ENCODE assay signal across 2 fruit fly cellular contexts in genomic region chr3L:6853000-6853717, dm6.
A peak's percentile ranks its signal among the peaks of the same experiment; 100 is the strongest.
TF ChIP-seq lines count a peak whose summit lies in the region.

No protein-coding gene starts in this region.

TF ChIP-seq in whole organism, embryonic, 481 proteins besides CTCF, POLR2A, EP300 and RAD21 (continued from another document and continues in another):
- peak; percentile 19 for TF ChIP-seq CG2875 (GFP tag; optimal IDR thresholded peaks at IDR 0.05; lab: Kevin White, UChicago)
- TF ChIP-seq Chrac-16 (GFP tag; optimal IDR thresholded peaks at IDR 0.05; lab: Kevin White, UChicago), result peak; percentile 13
- no peak for TF ChIP-seq CG16813 (GFP tag; IDR thresholded peaks at IDR 0.05; lab: Robert Waterston, UW; ENCODE audit: partially characterized antibody)
- peak; percentile 57 for TF ChIP-seq CG13775 (GFP tag; optimal IDR thresholded peaks at IDR 0.05; lab: Kevin White, UChicago)
- no peak for TF ChIP-seq CG6654 (GFP tag; optimal IDR thresholded peaks at IDR 0.05; lab: Kevin White, UChicago)
- peak; percentile 67 for TF ChIP-seq BtbVII (GFP tag; optimal IDR thresholded peaks at IDR 0.05; lab: Kevin White, UChicago)
- TF ChIP-seq CG17568 (GFP tag; optimal IDR thresholded peaks at IDR 0.05; lab: Kevin White, UChicago), result peak; percentile 30
- peak; percentile 75 for TF ChIP-seq ewg (GFP tag; optimal IDR thresholded peaks at IDR 0.05; lab: Kevin White, UChicago)
- TF ChIP-seq CG17912 (GFP tag; optimal IDR thresholded peaks at IDR 0.05; lab: Kevin White, UChicago), result no peak
- peak; percentile 42 for TF ChIP-seq CG5180 (GFP tag; optimal IDR thresholded peaks at IDR 0.05; lab: Kevin White, UChicago)
- peak; percentile 89 for TF ChIP-seq CG18262 (tag; optimal IDR thresholded peaks at IDR 0.05; lab: Kevin White, UChicago)
- TF ChIP-seq CG12155 (GFP tag; optimal IDR thresholded peaks at IDR 0.05; lab: Kevin White, UChicago), result peak; percentile 26
- no peak for TF ChIP-seq B-H2 (GFP tag; optimal IDR thresholded peaks at IDR 0.05; lab: Kevin White, UChicago)
- TF ChIP-seq CG6683 (GFP tag; optimal IDR thresholded peaks at IDR 0.05; lab: Kevin White, UChicago), result peak; percentile 42
- peak; percentile 89 for TF ChIP-seq CG11504 (tag; optimal IDR thresholded peaks at IDR 0.05; lab: Kevin White, UChicago)
- TF ChIP-seq HLHmδ (GFP tag; optimal IDR thresholded peaks at IDR 0.05; lab: Kevin White, UChicago), result no peak
- peak; percentile 29 to 79 for TF ChIP-seq bsh (GFP tag; optimal IDR thresholded peaks at IDR 0.05; lab: Kevin White, UChicago)
- no peak for TF ChIP-seq Bgb (GFP tag; IDR thresholded peaks at IDR 0.05; lab: Robert Waterston, UW; ENCODE audit: partially characterized antibody)
- TF ChIP-seq Sin3A (optimal IDR thresholded peaks at IDR 0.05; lab: Kevin White, UChicago), result no peak
- peak; percentile 23; the same call in 1 of the 2 replicates for TF ChIP-seq CG9215 (GFP tag; IDR thresholded peaks at IDR 0.05; lab: Robert Waterston, UW)
- peak; percentile 39 for TF ChIP-seq CG6254 (GFP tag; optimal IDR thresholded peaks at IDR 0.05; lab: Kevin White, UChicago)
- no peak for TF ChIP-seq kay (GFP tag; optimal IDR thresholded peaks at IDR 0.05; lab: Kevin White, UChicago)
- TF ChIP-seq CrebB (tag; optimal IDR thresholded peaks at IDR 0.05; lab: Kevin White, UChicago), result peak; percentile 53
- TF ChIP-seq Hmr (GFP tag; optimal IDR thresholded peaks at IDR 0.05; lab: Kevin White, UChicago), result peak; percentile 29
- TF ChIP-seq CG9727 (GFP tag; optimal IDR thresholded peaks at IDR 0.05; lab: Kevin White, UChicago), result peak; percentile 75
- TF ChIP-seq CG14050 (GFP tag; IDR thresholded peaks at IDR 0.05; lab: Robert Waterston, UW), result peak; percentile 39; the same call in 1 of the 3 replicates
- no peak for TF ChIP-seq CG9932 (GFP tag; IDR thresholded peaks at IDR 0.05; lab: Robert Waterston, UW)
- TF ChIP-seq CG32532 (GFP tag; IDR thresholded peaks at IDR 0.05; lab: Robert Waterston, UW), result peak; percentile 68
- no peak for TF ChIP-seq CG16779 (GFP tag; IDR thresholded peaks at IDR 0.05; lab: Robert Waterston, UW)
- no peak for TF ChIP-seq CG2199 (GFP tag; IDR thresholded peaks at IDR 0.05; lab: Robert Waterston, UW)
- no peak for TF ChIP-seq CG6765 (GFP tag; optimal IDR thresholded peaks at IDR 0.05; lab: Kevin White, UChicago)
- peak; percentile 49 for TF ChIP-seq CG1602 (GFP tag; optimal IDR thresholded peaks at IDR 0.05; lab: Kevin White, UChicago)
- no peak for TF ChIP-seq H15 (GFP tag; IDR thresholded peaks at IDR 0.05; lab: Robert Waterston, UW)
- peak; percentile 48 for TF ChIP-seq D19B (GFP tag; optimal IDR thresholded peaks at IDR 0.05; lab: Kevin White, UChicago)
- no peak for TF ChIP-seq h (optimal IDR thresholded peaks at IDR 0.05; lab: Kevin White, UChicago)
- 0 out of 4 replicates have a peak, but pooled peaks have one; percentile 20 for TF ChIP-seq chinmo (GFP tag; IDR thresholded peaks at IDR 0.05; lab: Robert Waterston, UW; ENCODE audit: partially characterized antibody)
- peak; percentile 76 for TF ChIP-seq CG15601 (tag; optimal IDR thresholded peaks at IDR 0.05; lab: Kevin White, UChicago)
- TF ChIP-seq CG11723 (GFP tag; optimal IDR thresholded peaks at IDR 0.05; lab: Kevin White, UChicago), result peak; percentile 37
- no peak for TF ChIP-seq CG12769 (tag; optimal IDR thresholded peaks at IDR 0.05; lab: Kevin White, UChicago)
- TF ChIP-seq Bteb2 (GFP tag; optimal IDR thresholded peaks at IDR 0.05; lab: Kevin White, UChicago), result no peak
- TF ChIP-seq fd96Cb (tag; optimal IDR thresholded peaks at IDR 0.05; lab: Kevin White, UChicago), result peak; percentile 82
- no peak for TF ChIP-seq pita (GFP tag; optimal IDR thresholded peaks at IDR 0.05; lab: Kevin White, UChicago)
- TF ChIP-seq CG13424 (tag; optimal IDR thresholded peaks at IDR 0.05; lab: Kevin White, UChicago), result peak; percentile 89
- TF ChIP-seq klu (GFP tag; IDR thresholded peaks at IDR 0.05; lab: Robert Waterston, UW), result no peak; the same call in 1 of the 2 replicates
- TF ChIP-seq vnd (GFP tag; IDR thresholded peaks at IDR 0.05; lab: Robert Waterston, UW; ENCODE audit: partially characterized antibody), result no peak
- TF ChIP-seq Scr (GFP tag; IDR thresholded peaks at IDR 0.05; lab: Robert Waterston, UW; ENCODE audit: partially characterized antibody), result no peak
- TF ChIP-seq pan (optimal IDR thresholded peaks at IDR 0.05; lab: Kevin White, UChicago), result no peak
- TF ChIP-seq pan (GFP tag; optimal IDR thresholded peaks at IDR 0.05 in 1 of 2, IDR thresholded peaks at IDR 0.05 in 1 of 2), result peak in 1 of 2 experiments; percentile 77
- 0 out of 2 replicates have a peak, but pooled peaks have one; percentile 37 for TF ChIP-seq Atf6 (GFP tag; IDR thresholded peaks at IDR 0.05; lab: Robert Waterston, UW)
- peak; percentile 57 for TF ChIP-seq CG13123 (GFP tag; optimal IDR thresholded peaks at IDR 0.05; lab: Kevin White, UChicago)
- TF ChIP-seq Neu2 (GFP tag; optimal IDR thresholded peaks at IDR 0.05; lab: Kevin White, UChicago; ENCODE audit: borderline replicate concordance), result no peak
- TF ChIP-seq CG10366 (GFP tag; IDR thresholded peaks at IDR 0.05; lab: Robert Waterston, UW), result peak; percentile 66
- no peak for TF ChIP-seq shn (GFP tag; optimal IDR thresholded peaks at IDR 0.05; lab: Kevin White, UChicago)
- peak; percentile 79 for TF ChIP-seq CG6689 (GFP tag; IDR thresholded peaks at IDR 0.05; lab: Robert Waterston, UW)
- TF ChIP-seq CG43689 (GFP tag; IDR thresholded peaks at IDR 0.05; lab: Robert Waterston, UW), result 0 out of 2 replicates have a peak, but pooled peaks have one; percentile 42
- no peak for TF ChIP-seq BEAF-32 (GFP tag; optimal IDR thresholded peaks at IDR 0.05; lab: Kevin White, UChicago)
- peak; percentile 24 for TF ChIP-seq Deaf1 (tag; optimal IDR thresholded peaks at IDR 0.05; lab: Kevin White, UChicago)
- TF ChIP-seq gsb-n (tag; optimal IDR thresholded peaks at IDR 0.05; lab: Kevin White, UChicago), result peak; percentile 43
- peak; percentile 5 for TF ChIP-seq CG9817 (tag; optimal IDR thresholded peaks at IDR 0.05; lab: Kevin White, UChicago)
- peak; percentile 89 for TF ChIP-seq gem (tag; optimal IDR thresholded peaks at IDR 0.05; lab: Kevin White, UChicago)
- TF ChIP-seq Rfx (GFP tag; IDR thresholded peaks at IDR 0.05; lab: Robert Waterston, UW), result peak; percentile 34; the same call in 1 of the 2 replicates
- TF ChIP-seq tup (GFP tag; optimal IDR thresholded peaks at IDR 0.05; lab: Kevin White, UChicago), result no peak
- peak; percentile 68; the same call in 1 of the 2 replicates for TF ChIP-seq CG32767 (GFP tag; IDR thresholded peaks at IDR 0.05; lab: Robert Waterston, UW)
- TF ChIP-seq Spps (tag; optimal IDR thresholded peaks at IDR 0.05; lab: Kevin White, UChicago), result no peak

TF ChIP-seq in whole organism, prepupa, 60 proteins besides CTCF, POLR2A, EP300 and RAD21 (continued from another document):
- TF ChIP-seq dsx (GFP tag; optimal IDR thresholded peaks at IDR 0.05; lab: Kevin White, UChicago; ENCODE audit: poor library complexity, severe bottlenecking) (peak; percentile 30), eg (GFP tag; IDR thresholded peaks at IDR 0.05; lab: Robert Waterston, UW) (peak; percentile 69), Eip93F (GFP tag; optimal IDR thresholded peaks at IDR 0.05; lab: Kevin White, UChicago) (no peak), CG8319 (GFP tag; optimal IDR thresholded peaks at IDR 0.05; lab: Kevin White, UChicago) (no peak), Blimp-1 (GFP tag; optimal IDR thresholded peaks at IDR 0.05; lab: Kevin White, UChicago) (peak; percentile 18), CG11902 (GFP tag; optimal IDR thresholded peaks at IDR 0.05; lab: Kevin White, UChicago) (peak; percentile 15), CG3919 (GFP tag; optimal IDR thresholded peaks at IDR 0.05; lab: Kevin White, UChicago) (peak; percentile 46), Ets96B (tag; optimal IDR thresholded peaks at IDR 0.05; lab: Kevin White, UChicago) (peak; percentile 72), vri (GFP tag; optimal IDR thresholded peaks at IDR 0.05; lab: Kevin White, UChicago) (no peak), CG6808 (GFP tag; optimal IDR thresholded peaks at IDR 0.05; lab: Kevin White, UChicago) (no peak), Ets21C (GFP tag; optimal IDR thresholded peaks at IDR 0.05; lab: Kevin White, UChicago) (no peak), Smox (GFP tag; optimal IDR thresholded peaks at IDR 0.05; lab: Kevin White, UChicago) (peak; percentile 0), esn (GFP tag; optimal IDR thresholded peaks at IDR 0.05; lab: Kevin White, UChicago) (peak; percentile 35), cyc (GFP tag; optimal IDR thresholded peaks at IDR 0.05; lab: Kevin White, UChicago) (no peak), CG10669 (GFP tag; optimal IDR thresholded peaks at IDR 0.05; lab: Kevin White, UChicago) (peak; percentile 39), CG4318 (GFP tag; optimal IDR thresholded peaks at IDR 0.05; lab: Kevin White, UChicago) (peak; percentile 66), CG7368 (GFP tag; optimal IDR thresholded peaks at IDR 0.05; lab: Kevin White, UChicago) (no peak), CG8119 (GFP tag; IDR thresholded peaks at IDR 0.05; lab: Robert Waterston, UW) (peak; percentile 81), CG32006 (GFP tag; optimal IDR thresholded peaks at IDR 0.05; lab: Kevin White, UChicago) (peak; percentile 83), CG6792 (GFP tag; optimal IDR thresholded peaks at IDR 0.05; lab: Kevin White, UChicago) (no peak), CG8632 (GFP tag; optimal IDR thresholded peaks at IDR 0.05; lab: Kevin White, UChicago) (peak; percentile 57), CG31627 (GFP tag; optimal IDR thresholded peaks at IDR 0.05; lab: Kevin White, UChicago) (no peak), CG6854 (GFP tag; optimal IDR thresholded peaks at IDR 0.05; lab: Kevin White, UChicago) (no peak), CG9139 (GFP tag; optimal IDR thresholded peaks at IDR 0.05; lab: Kevin White, UChicago) (peak; percentile 19), Met (GFP tag; optimal IDR thresholded peaks at IDR 0.05; lab: Kevin White, UChicago) (no peak), fkh (GFP tag; optimal IDR thresholded peaks at IDR 0.05; lab: Kevin White, UChicago) (no peak), spab (GFP tag; optimal IDR thresholded peaks at IDR 0.05; lab: Kevin White, UChicago) (peak; percentile 30), Sox102F (GFP tag; optimal IDR thresholded peaks at IDR 0.05; lab: Kevin White, UChicago) (no peak), Sox14 (GFP tag; optimal IDR thresholded peaks at IDR 0.05; lab: Kevin White, UChicago) (no peak), lz (GFP tag; optimal IDR thresholded peaks at IDR 0.05; lab: Kevin White, UChicago) (no peak), CG11294 (GFP tag; IDR thresholded peaks at IDR 0.05; lab: Robert Waterston, UW) (peak; percentile 39; the same call in 1 of the 2 replicates), svp (GFP tag; lab: Kevin White, UChicago) (peak; percentile 66), net (GFP tag; optimal IDR thresholded peaks at IDR 0.05; lab: Kevin White, UChicago) (peak; percentile 10)
